Worm (Caenorhabditis elegans): Measurements from ENCODE around the gene Y46G5A.34.
A peak's percentile ranks its signal among the peaks of the same experiment; 100 is the strongest.

DNA sequence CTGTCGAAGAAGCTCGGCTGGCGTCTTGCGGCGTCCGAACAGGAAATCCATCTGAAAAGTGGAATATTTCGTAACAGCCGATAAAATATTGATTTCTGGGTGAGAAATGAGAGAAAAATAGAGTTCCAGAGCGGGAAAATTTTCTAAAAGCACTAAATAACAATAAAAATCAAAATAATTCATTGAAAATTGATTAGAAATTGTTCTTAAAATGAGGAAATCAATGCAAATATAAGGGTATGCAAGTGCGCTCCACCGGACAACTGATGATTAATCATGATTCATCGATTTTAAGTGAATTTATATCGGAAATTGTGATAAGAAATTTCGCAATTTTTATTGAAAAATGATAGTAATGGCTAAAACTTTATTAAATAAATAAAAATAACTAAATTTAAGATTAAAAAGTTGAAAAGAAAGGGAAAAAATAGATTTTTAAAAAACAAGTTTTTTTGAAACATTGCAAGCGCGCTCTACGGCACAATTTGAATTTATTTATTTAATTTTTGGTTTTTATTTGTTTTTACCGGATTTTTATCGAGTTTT, 8.2 kb upstream of the Y46G5A.34 start, which contains the start of the genes vps-2 and tiar-2:
- peak; percentile 61 for TF ChIP-seq elt-2 (tag; optimal IDR thresholded peaks at IDR 0.05)
- TF ChIP-seq ceh-82 (tag; optimal IDR thresholded peaks at IDR 0.05), result no peak
- TF ChIP-seq hmg-11 (tag; optimal IDR thresholded peaks at IDR 0.05), result no peak
- TF ChIP-seq mdl-1 (tag; optimal IDR thresholded peaks at IDR 0.05), result no peak
- TF ChIP-seq nhr-25 (tag; optimal IDR thresholded peaks at IDR 0.05), result no peak

Measured in whole organism, L3 larva.